Fruit fly (Drosophila melanogaster) whole organism, embryonic: ENCODE results near the gene Vps39.
A peak's percentile ranks its signal among the peaks of the same experiment; 100 is the strongest.

ENCODE experiments used
- CG11398 ChIP-seq: fragments of 200-800 bp; sonication (Bioruptor generic); optimal IDR thresholded peaks from 2 replicates; lab custom pipeline; 2016; ENCODE audit warnings: missing biosample characterization, missing genetic modification characterization
- CG1832 ChIP-seq: fragments of 200-800 bp; sonication (Bioruptor generic); optimal IDR thresholded peaks from 2 replicates; lab custom pipeline; 2017; ENCODE audit warnings: missing biosample characterization, mild to moderate bottlenecking, missing genetic modification characterization, inconsistent platforms
- CG18764 ChIP-seq: fragments of 200-800 bp; sonication (Bioruptor generic); optimal IDR thresholded peaks from 3 replicates; lab custom pipeline; 2016; ENCODE audit warnings: missing biosample characterization, missing genetic modification characterization
- CG2120 ChIP-seq: fragments of 200-800 bp; sonication (Bioruptor generic); optimal IDR thresholded peaks from 3 replicates; lab custom pipeline; 2016; ENCODE audit warnings: missing biosample characterization, missing genetic modification characterization
- CG6813 ChIP-seq: fragments of 200-800 bp; sonication (Bioruptor generic); optimal IDR thresholded peaks from 2 replicates; lab custom pipeline; 2017; ENCODE audit warnings: missing biosample characterization, missing genetic modification characterization, mild to moderate bottlenecking, moderate library complexity, missing genetic modification reagents
- CG7372 ChIP-seq: fragments of 200-800 bp; sonication (Bioruptor generic); IDR thresholded peaks from 2 replicates; pipeline ENCODE4 v1.3.6; 2022; ENCODE audit warnings: missing biosample characterization, missing genetic modification characterization
- CG8478 ChIP-seq: fragments of >200 bp; optimal IDR thresholded peaks from 2 replicates; lab custom pipeline; 2018
- CG9932 ChIP-seq: fragments of 200-800 bp; sonication (Bioruptor generic); IDR thresholded peaks from 2 replicates; pipeline ENCODE4 v1.3.6; 2022; ENCODE audit warnings: missing biosample characterization, missing genetic modification characterization
- CHES-1-like ChIP-seq: fragments of 200-800 bp; sonication (Bioruptor generic); optimal IDR thresholded peaks from 2 replicates; lab custom pipeline; 2016; ENCODE audit warnings: missing biosample characterization, missing genetic modification characterization
- Deaf1 ChIP-seq: fragments of 200-800 bp; optimal IDR thresholded peaks from 3 replicates; lab custom pipeline; 2019; ENCODE audit warnings: missing biosample characterization, mild to moderate bottlenecking, missing genetic modification characterization, moderate library complexity
- Dref ChIP-seq: fragments of 200-800 bp; sonication (Bioruptor generic); IDR thresholded peaks from 2 replicates; pipeline ENCODE4 v1.3.6; 2022; ENCODE audit warnings: missing biosample characterization, missing genetic modification characterization
- E2f1 ChIP-seq: fragments of 200-800 bp; sonication (Bioruptor generic); IDR thresholded peaks from 2 replicates; pipeline ENCODE4 v1.3.6; 2022; ENCODE audit warnings: missing biosample characterization, missing genetic modification characterization
- E2f2 ChIP-seq: fragments of 200-800 bp; sonication (Bioruptor generic); IDR thresholded peaks from 2 replicates; pipeline ENCODE4 v1.3.6; 2022; ENCODE audit warnings: missing biosample characterization, missing genetic modification characterization
- Eip74EF ChIP-seq, 2 experiments: fragments of 200-800 bp in 1 of 2; fragments of >200 bp in 1 of 2; sonication (Bioruptor generic) in 1 of 2; optimal IDR thresholded peaks; 2 replicates each; lab custom pipeline; 2017 to 2019; ENCODE audit warnings: missing biosample characterization in 2 of 2, missing genetic modification characterization in 2 of 2, mild to moderate bottlenecking in 1 of 2, moderate library complexity in 1 of 2
- Hey ChIP-seq: fragments of 200-800 bp; sonication (Bioruptor generic); optimal IDR thresholded peaks from 3 replicates; lab custom pipeline; 2018; ENCODE audit warnings: missing biosample characterization, mild to moderate bottlenecking, missing genetic modification characterization
- Lim3 ChIP-seq: fragments of 200-800 bp; sonication (Bioruptor generic); IDR thresholded peaks from 2 replicates; pipeline ENCODE4 v1.3.6; 2022; ENCODE audit warnings: missing biosample characterization, missing genetic modification characterization
- MESR4 ChIP-seq: fragments of 200-800 bp; sonication (Bioruptor generic); optimal IDR thresholded peaks from 2 replicates; lab custom pipeline; 2018; ENCODE audit warnings: missing biosample characterization, mild to moderate bottlenecking, missing genetic modification characterization, moderate library complexity
- Max ChIP-seq: fragments of 200-800 bp; sonication (Bioruptor generic); optimal IDR thresholded peaks from 2 replicates; lab custom pipeline; 2016; ENCODE audit warnings: missing biosample characterization, mild to moderate bottlenecking, missing genetic modification characterization
- Med ChIP-seq: fragments of 200-800 bp; sonication (Bioruptor generic); peaks from one replicate; lab custom pipeline; 2016; ENCODE audit warnings: missing biosample characterization, missing genetic modification characterization, mild to moderate bottlenecking, inconsistent platforms, moderate library complexity
- Myb ChIP-seq: fragments of 200-800 bp; sonication (Bioruptor generic); optimal IDR thresholded peaks from 2 replicates; lab custom pipeline; 2016; ENCODE audit warnings: missing biosample characterization, missing genetic modification characterization
- Pdp1 ChIP-seq, 2 experiments: fragments of 200-800 bp; sonication (Bioruptor generic); optimal IDR thresholded peaks; 3 replicates each; lab custom pipeline; 2016; ENCODE audit warnings: missing biosample characterization in 2 of 2, missing genetic modification characterization in 2 of 2, mild to moderate bottlenecking in 1 of 2, moderate library complexity in 1 of 2
- Scr ChIP-seq: fragments of 200-800 bp; sonication (Bioruptor generic); IDR thresholded peaks from 2 replicates; pipeline ENCODE4 v1.3.6; 2022; ENCODE audit warnings: missing biosample characterization, missing genetic modification characterization; ENCODE audit not compliant: partially characterized antibody
- Sin3A ChIP-seq: fragments of >200 bp; optimal IDR thresholded peaks from 2 replicates; lab custom pipeline; 2018
- Stat92E ChIP-seq, 3 experiments: fragments of >200 bp in 2 of 3; fragments of 200-800 bp in 1 of 3; sonication (Bioruptor generic) in 1 of 3; optimal IDR thresholded peaks; 2 replicates each; lab custom pipeline; 2017 to 2019; ENCODE audit warnings: missing biosample characterization in 3 of 3, missing genetic modification characterization in 3 of 3, mild to moderate bottlenecking in 1 of 3, moderate library complexity in 1 of 3
- Trl ChIP-seq, 3 experiments: fragments of >200 bp in 2 of 3; fragments of 200-800 bp in 1 of 3; sonication (Bioruptor generic) in 1 of 3; optimal IDR thresholded peaks; 2 replicates in 1 of 3; 3 replicates in 2 of 3; lab custom pipeline; 2016 to 2017; ENCODE audit warnings: missing biosample characterization in 1 of 3, missing genetic modification characterization in 1 of 3
- Xrp1 ChIP-seq: fragments of 200-800 bp; sonication (Bioruptor generic); IDR thresholded peaks from 2 replicates; pipeline ENCODE4 v1.3.6; 2022; ENCODE audit warnings: missing biosample characterization, missing genetic modification characterization
- ab ChIP-seq: fragments of 200-800 bp; sonication (Bioruptor generic); optimal IDR thresholded peaks from 2 replicates; lab custom pipeline; 2016; ENCODE audit warnings: missing biosample characterization, missing genetic modification characterization
- abd-A ChIP-seq: fragments of 200-800 bp; sonication (Bioruptor generic); optimal IDR thresholded peaks from 3 replicates; lab custom pipeline; 2019; ENCODE audit warnings: missing biosample characterization, mild to moderate bottlenecking, missing genetic modification characterization, moderate library complexity
- aop ChIP-seq: fragments of 200-800 bp; sonication (Bioruptor generic); IDR thresholded peaks from 2 replicates; pipeline ENCODE4 v1.3.6; 2022; ENCODE audit warnings: missing biosample characterization, missing genetic modification characterization
- cg ChIP-seq: fragments of 200-800 bp; sonication (Bioruptor generic); optimal IDR thresholded peaks from 3 replicates; lab custom pipeline; 2019; ENCODE audit warnings: missing biosample characterization, mild to moderate bottlenecking, missing genetic modification characterization, moderate library complexity
- chinmo ChIP-seq: fragments of 200-800 bp; sonication (Bioruptor generic); IDR thresholded peaks from 4 replicates; pipeline ENCODE4 v1.3.6; 2022; ENCODE audit warnings: missing biosample characterization, missing genetic modification characterization; ENCODE audit not compliant: partially characterized antibody
- crp ChIP-seq, 2 experiments: fragments of 200-800 bp; sonication (Bioruptor generic); optimal IDR thresholded peaks; 2 replicates in 1 of 2; 3 replicates in 1 of 2; lab custom pipeline; 2017; ENCODE audit warnings: missing biosample characterization in 2 of 2, missing genetic modification characterization in 2 of 2, mild to moderate bottlenecking in 1 of 2, moderate library complexity in 1 of 2
- gro ChIP-seq: fragments of 200-800 bp; sonication (Bioruptor generic); optimal IDR thresholded peaks from 2 replicates; lab custom pipeline; 2016; ENCODE audit warnings: missing biosample characterization, missing genetic modification characterization
- gt ChIP-seq: fragments of 200-800 bp; sonication (Bioruptor generic); IDR thresholded peaks from 2 replicates; pipeline ENCODE4 v1.3.6; 2022; ENCODE audit warnings: missing biosample characterization, missing genetic modification characterization
- hth ChIP-seq: fragments of >200 bp; optimal IDR thresholded peaks from 2 replicates; lab custom pipeline; 2017; ENCODE audit warnings: inconsistent platforms
- ken ChIP-seq: fragments of 200-800 bp; sonication (Bioruptor generic); IDR thresholded peaks from 3 replicates; pipeline ENCODE4 v1.3.6; 2022; ENCODE audit warnings: missing biosample characterization, missing genetic modification characterization
- mirr ChIP-seq: fragments of 200-800 bp; sonication (Bioruptor generic); optimal IDR thresholded peaks from 3 replicates; lab custom pipeline; 2018; ENCODE audit warnings: missing biosample characterization, mild to moderate bottlenecking, missing genetic modification characterization
- nerfin-1 ChIP-seq: fragments of 200-800 bp; sonication (Bioruptor generic); optimal IDR thresholded peaks from 3 replicates; lab custom pipeline; 2019; ENCODE audit warnings: missing biosample characterization, mild to moderate bottlenecking, missing genetic modification characterization, moderate library complexity
- org-1 ChIP-seq: fragments of 200-800 bp; sonication (Bioruptor generic); optimal IDR thresholded peaks from 2 replicates; lab custom pipeline; 2017; ENCODE audit warnings: missing biosample characterization, missing genetic modification characterization
- schlank ChIP-seq: fragments of 200-800 bp; sonication (Bioruptor generic); optimal IDR thresholded peaks from 2 replicates; lab custom pipeline; 2018; ENCODE audit warnings: missing biosample characterization, mild to moderate bottlenecking, missing genetic modification characterization
- sob ChIP-seq: fragments of 200-800 bp; sonication (Bioruptor generic); IDR thresholded peaks from 2 replicates; pipeline ENCODE4 v1.3.6; 2022; ENCODE audit warnings: missing biosample characterization, missing genetic modification characterization
- sr ChIP-seq: fragments of 200-800 bp; sonication (Bioruptor generic); IDR thresholded peaks from 3 replicates; pipeline ENCODE4 v1.3.6; 2022; ENCODE audit warnings: missing biosample characterization, missing genetic modification characterization
- sug ChIP-seq: fragments of 200-800 bp; optimal IDR thresholded peaks from 2 replicates; lab custom pipeline; 2019; ENCODE audit warnings: missing biosample characterization, mild to moderate bottlenecking, missing genetic modification characterization, moderate library complexity
- tll ChIP-seq, 2 experiments: fragments of 200-800 bp in 1 of 2; fragments of >200 bp in 1 of 2; sonication (Bioruptor generic) in 1 of 2; optimal IDR thresholded peaks; 2 replicates each; lab custom pipeline; 2017 to 2019; ENCODE audit warnings: missing biosample characterization in 2 of 2, missing genetic modification characterization in 2 of 2, mild to moderate bottlenecking in 1 of 2, moderate library complexity in 1 of 2
- vvl ChIP-seq: fragments of 200-800 bp; sonication (Bioruptor generic); IDR thresholded peaks from 2 replicates; pipeline ENCODE4 v1.3.6; 2022; ENCODE audit warnings: missing biosample characterization, missing genetic modification characterization
- wdn ChIP-seq: fragments of 200-800 bp; sonication (Bioruptor generic); IDR thresholded peaks from 2 replicates; pipeline ENCODE4 v1.3.6; 2022; ENCODE audit warnings: missing biosample characterization, missing genetic modification characterization
- wek ChIP-seq: fragments of 200-800 bp; sonication (Bioruptor generic); optimal IDR thresholded peaks from 3 replicates; lab custom pipeline; 2018; ENCODE audit warnings: missing biosample characterization, mild to moderate bottlenecking, missing genetic modification characterization, moderate library complexity
- zen2 ChIP-seq: fragments of 200-800 bp; sonication (Bioruptor generic); IDR thresholded peaks from 3 replicates; pipeline ENCODE4 v1.3.6; 2022; ENCODE audit warnings: missing biosample characterization, missing genetic modification characterization; ENCODE audit not compliant: partially characterized antibody

Vps39 gene

dm6 chr3R:18249268-18249667, 25.0 kb downstream of the Vps39 start (continued):
- TF ChIP-seq CG18764 (GFP tag; lab: Kevin White, UChicago) (no peak), ken (no peak), CG2120 (no peak), Med (GFP tag; lab: Kevin White, UChicago) (peak; percentile 77), CHES-1-like (GFP tag; lab: Kevin White, UChicago) (no peak), Trl (optimal IDR thresholded peaks at IDR 0.05; lab: Kevin White, UChicago) (peak; percentile 30 to 73), Trl (GFP tag; optimal IDR thresholded peaks at IDR 0.05; lab: Kevin White, UChicago) (no peak), MESR4 (no peak), sr (GFP tag; lab: Robert Waterston, UW) (peak; percentile 38; the same call in 2 of the 3 replicates), CG6813 (GFP tag; lab: Kevin White, UChicago) (no peak), crp (GFP tag; optimal IDR thresholded peaks at IDR 0.05; lab: Kevin White, UChicago) (no peak), Scr (GFP tag; lab: Robert Waterston, UW) (0 out of 2 replicates have a peak, but pooled peaks have one; percentile 11), sug (tag; lab: Kevin White, UChicago) (peak; percentile 13), aop (GFP tag; lab: Robert Waterston, UW) (no peak), gro (GFP tag; lab: Kevin White, UChicago) (no peak), Eip74EF (GFP tag; optimal IDR thresholded peaks at IDR 0.05; lab: Kevin White, UChicago) (no peak), schlank (tag; lab: Kevin White, UChicago) (no peak), wek (GFP tag; lab: Kevin White, UChicago) (no peak), org-1 (GFP tag; lab: Kevin White, UChicago) (no peak), CG9932 (GFP tag; lab: Robert Waterston, UW) (no peak), Max (GFP tag; lab: Kevin White, UChicago) (no peak), wdn (GFP tag; lab: Robert Waterston, UW) (no peak), ab (GFP tag; lab: Kevin White, UChicago) (no peak), Stat92E (GFP tag; optimal IDR thresholded peaks at IDR 0.05; lab: Kevin White, UChicago) (no peak), sob (GFP tag; lab: Robert Waterston, UW) (0 out of 2 replicates have a peak, but pooled peaks have one; percentile 30), Pdp1 (GFP tag; optimal IDR thresholded peaks at IDR 0.05; lab: Kevin White, UChicago) (peak in 1 of 2 experiments; percentile 44), Xrp1 (no peak), Hey (tag; lab: Kevin White, UChicago) (no peak), tll (GFP tag; optimal IDR thresholded peaks at IDR 0.05; lab: Kevin White, UChicago) (no peak), chinmo (GFP tag; lab: Robert Waterston, UW) (0 out of 4 replicates have a peak, but pooled peaks have one; percentile 62), zen2 (GFP tag; lab: Robert Waterston, UW) (no peak), CG7372 (peak; percentile 23; the same call in 1 of the 2 replicates), Lim3 (no peak), E2f1 (GFP tag; lab: Robert Waterston, UW) (no peak), vvl (0 out of 2 replicates have a peak, but pooled peaks have one; percentile 23), cg (GFP tag; lab: Kevin White, UChicago) (peak; percentile 89), nerfin-1 (tag; lab: Kevin White, UChicago) (no peak)

dm6 chr3R:18246041-18246440, 28.2 kb downstream of the Vps39 start:
- peak; percentile 28 for TF ChIP-seq CG8478 (lab: Kevin White, UChicago)
- no peak for TF ChIP-seq CG11398 (GFP tag; lab: Kevin White, UChicago)
- peak; percentile 8 for TF ChIP-seq Deaf1 (tag; lab: Kevin White, UChicago)
- TF ChIP-seq Myb (GFP tag; lab: Kevin White, UChicago) = no peak
- TF ChIP-seq Med (GFP tag; lab: Kevin White, UChicago) = peak; percentile 36
- TF ChIP-seq abd-A (tag; lab: Kevin White, UChicago) = peak; percentile 5
- TF ChIP-seq chinmo (GFP tag; lab: Robert Waterston, UW) = 0 out of 4 replicates have a peak, but pooled peaks have one; percentile 19
- TF ChIP-seq E2f2 (GFP tag; lab: Robert Waterston, UW) = 0 out of 2 replicates have a peak, but pooled peaks have one; percentile 15
- TF ChIP-seq cg (GFP tag; lab: Kevin White, UChicago) = peak; percentile 59
- peak; percentile 8 for TF ChIP-seq CG1832
- no peak for TF ChIP-seq Dref (GFP tag; lab: Robert Waterston, UW)
- TF ChIP-seq mirr (GFP tag; lab: Kevin White, UChicago) = peak; percentile 31
- no peak for TF ChIP-seq Sin3A (lab: Kevin White, UChicago)
- no peak for TF ChIP-seq gt (GFP tag; lab: Robert Waterston, UW)
- TF ChIP-seq hth (lab: Kevin White, UChicago) = no peak
